Worm (Caenorhabditis elegans): Measurements from ENCODE around the gene M28.9.

ce11 chrII:10630944-10631343, 8.3 kb upstream of the M28.9 start:
- TF ChIP-seq him-1 (tag; optimal IDR thresholded peaks at IDR 0.05) (no peak), dao-5 (tag; optimal IDR thresholded peaks at IDR 0.05) (no peak), W03F9.2 (tag; optimal IDR thresholded peaks at IDR 0.05) (no peak)
